Worm (Caenorhabditis elegans) whole organism, early embryonic: ENCODE results near the gene K01A6.7.

Experiments used
- B0310.2 ChIP-seq: sonication (generic microtip); optimal IDR thresholded peaks from 2 replicates; lab custom pipeline; 2016; ENCODE audit warnings: mild to moderate bottlenecking, missing genetic modification characterization, missing compliant biosample characterization
- tbx-11 ChIP-seq: fragments of 200-800 bp; sonication (Bioruptor generic); IDR thresholded peaks from 2 replicates; pipeline ENCODE4 v1.3.6; 2022; ENCODE audit warnings: missing genetic modification characterization, missing compliant biosample characterization
- tra-4 ChIP-seq: sonication (generic microtip); optimal IDR thresholded peaks from 2 replicates; lab custom pipeline; 2017; ENCODE audit warnings: missing genetic modification characterization, missing compliant biosample characterization

- TF ChIP-seq tbx-11 (GFP tag; lab: Robert Waterston, UW) (no peak), tra-4 (tag; lab: Kevin White, UChicago) (no peak), B0310.2 (no peak)
Observed at ce11 chrIV:11710331-11710730, 28.0 kb downstream of the K01A6.7 start.
